Fruit fly (Drosophila melanogaster): ENCODE results near the gene Lcp65Ab2.

The Lcp65Ab2 gene

dm6 chr3L:6106717-6107116, 39.8 kb upstream of the Lcp65Ab2 start (continued):
- TF ChIP-seq otp (GFP tag; IDR thresholded peaks at IDR 0.05) (peak; percentile 34; the same call in 1 of the 3 replicates), sens-2 (GFP tag; IDR thresholded peaks at IDR 0.05) (no peak), Aef1 (GFP tag; IDR thresholded peaks at IDR 0.05) (no peak), CG12236 (GFP tag; optimal IDR thresholded peaks at IDR 0.05) (no peak), pan (optimal IDR thresholded peaks at IDR 0.05) (no peak), pan (GFP tag; optimal IDR thresholded peaks at IDR 0.05 in 1 of 2, IDR thresholded peaks at IDR 0.05 in 1 of 2) (no peak), fu2 (GFP tag; optimal IDR thresholded peaks at IDR 0.05) (no peak), CG34376 (GFP tag; optimal IDR thresholded peaks at IDR 0.05) (no peak), CG11696 (GFP tag; IDR thresholded peaks at IDR 0.05) (no peak), Hr78 (GFP tag; optimal IDR thresholded peaks at IDR 0.05) (peak in 1 of 2 experiments; percentile 72), CG13624 (GFP tag; optimal IDR thresholded peaks at IDR 0.05) (no peak), Nf-YB (GFP tag; optimal IDR thresholded peaks at IDR 0.05) (peak; percentile 56), pros (GFP tag; optimal IDR thresholded peaks at IDR 0.05) (peak; percentile 49), CG2889 (GFP tag; IDR thresholded peaks at IDR 0.05) (no peak), oc (tag; optimal IDR thresholded peaks at IDR 0.05) (peak; percentile 70), Atf3 (GFP tag; optimal IDR thresholded peaks at IDR 0.05) (no peak), gcm (GFP tag; optimal IDR thresholded peaks at IDR 0.05) (no peak), CG1832 (GFP tag; optimal IDR thresholded peaks at IDR 0.05) (no peak), CG43689 (GFP tag; IDR thresholded peaks at IDR 0.05) (no peak), CG7556 (GFP tag; optimal IDR thresholded peaks at IDR 0.05) (no peak), tll (GFP tag; optimal IDR thresholded peaks at IDR 0.05) (peak in 1 of 2 experiments; percentile 56), Hey (tag; optimal IDR thresholded peaks at IDR 0.05) (peak; percentile 79), ara (GFP tag; IDR thresholded peaks at IDR 0.05) (no peak), CG7928 (GFP tag; optimal IDR thresholded peaks at IDR 0.05) (no peak), tna (GFP tag; IDR thresholded peaks at IDR 0.05; ENCODE audit: partially characterized antibody) (no peak), CG1792 (GFP tag; optimal IDR thresholded peaks at IDR 0.05) (no peak)

- TF ChIP-seq nmo (GFP tag; optimal IDR thresholded peaks at IDR 0.05) (peak; percentile 23), D (optimal IDR thresholded peaks at IDR 0.05) (no peak), D (GFP tag; optimal IDR thresholded peaks at IDR 0.05) (peak; percentile 27), phol (tag; optimal IDR thresholded peaks at IDR 0.05) (peak; percentile 43), CG13424 (tag; optimal IDR thresholded peaks at IDR 0.05) (peak; percentile 10), wek (GFP tag; optimal IDR thresholded peaks at IDR 0.05) (no peak), CG15696 (tag; optimal IDR thresholded peaks at IDR 0.05) (peak; percentile 25), pros (GFP tag; optimal IDR thresholded peaks at IDR 0.05) (peak; percentile 48), gem (tag; optimal IDR thresholded peaks at IDR 0.05) (peak; percentile 53), fd96Cb (tag; optimal IDR thresholded peaks at IDR 0.05) (peak; percentile 19), sens (GFP tag) (peak; percentile 6), CG9215 (GFP tag; IDR thresholded peaks at IDR 0.05) (no peak), lola (GFP tag; optimal IDR thresholded peaks at IDR 0.05) (peak in 1 of 3 experiments; percentile 45), Hey (tag; optimal IDR thresholded peaks at IDR 0.05) (peak; percentile 100), bcd (GFP tag; optimal IDR thresholded peaks at IDR 0.05) (no peak), CG33557 (GFP tag; optimal IDR thresholded peaks at IDR 0.05) (no peak), Sox100B (GFP tag; optimal IDR thresholded peaks at IDR 0.05) (peak; percentile 44), grau (tag; optimal IDR thresholded peaks at IDR 0.05) (no peak), dmrt11E (tag; optimal IDR thresholded peaks at IDR 0.05) (peak; percentile 40), Sox102F (GFP tag; optimal IDR thresholded peaks at IDR 0.05) (peak; percentile 8), dmrt99B (tag; optimal IDR thresholded peaks at IDR 0.05) (peak; percentile 28), Doc2 (GFP tag; IDR thresholded peaks at IDR 0.05) (no peak), tap (tag; optimal IDR thresholded peaks at IDR 0.05) (peak; percentile 19), CG9932 (GFP tag; IDR thresholded peaks at IDR 0.05) (no peak), CG17361 (GFP tag; IDR thresholded peaks at IDR 0.05) (peak; percentile 50; the same call in 1 of the 3 replicates)
Measured at dm6 chr3L:6108264-6109060, 38.0 kb upstream of the Lcp65Ab2 start.

Measured in whole organism, embryonic.